Worm (Caenorhabditis elegans): ENCODE results near the gene C49C8.5.

ce11 chrIV:8653592-8653991 lies at the start of gene C49C8.5:
- TF ChIP-seq ama-1 (optimal IDR thresholded peaks at IDR 0.05) (no peak), ceh-13 (GFP tag; optimal IDR thresholded peaks at IDR 0.05) (no peak), flt-1 (GFP tag; IDR thresholded peaks at IDR 0.05) (no peak), tbx-11 (GFP tag; IDR thresholded peaks at IDR 0.05) (no peak), sea-1 (GFP tag; conservative IDR thresholded peaks at IDR 0.05) (no peak), B0310.2 (tag; optimal IDR thresholded peaks at IDR 0.05) (no peak), hmg-4 (GFP tag; optimal IDR thresholded peaks at IDR 0.05) (no peak), tra-4 (tag; optimal IDR thresholded peaks at IDR 0.05) (no peak), ceh-36 (tag; optimal IDR thresholded peaks at IDR 0.05) (no peak), aly-1 (tag; optimal IDR thresholded peaks at IDR 0.05) (no peak), ets-7 (tag; optimal IDR thresholded peaks at IDR 0.05) (no peak), hnd-1 (tag; optimal IDR thresholded peaks at IDR 0.05) (no peak), scrt-1 (GFP tag; IDR thresholded peaks at IDR 0.05) (no peak), F13C5.2 (tag; optimal IDR thresholded peaks at IDR 0.05) (no peak)
